Worm (Caenorhabditis elegans) whole organism, L1 larva: ENCODE measurements around the gene znf-622.

ENCODE experiments used
- aha-1 ChIP-seq: fragments of 150-350 bp; optimal IDR thresholded peaks from 2 replicates; lab custom pipeline; 2014; ENCODE audit warnings: missing biosample characterization, missing genetic modification characterization
- blmp-1 ChIP-seq: fragments of 150-350 bp; optimal IDR thresholded peaks from 2 replicates; lab custom pipeline; 2014; ENCODE audit warnings: missing biosample characterization, missing genetic modification characterization
- ceh-63 ChIP-seq: fragments of 200-800 bp; sonication (Bioruptor generic); optimal IDR thresholded peaks from 2 replicates; lab custom pipeline; 2018; ENCODE audit warnings: mild to moderate bottlenecking, missing genetic modification characterization, missing compliant biosample characterization
- ceh-82 ChIP-seq, 3 experiments: fragments of 150-350 bp in 1 of 3; sonication (generic microtip) in 2 of 3; optimal IDR thresholded peaks; 2 replicates each; lab custom pipeline; 2014 to 2017; ENCODE audit warnings: missing biosample characterization in 3 of 3, missing genetic modification characterization in 3 of 3
- ces-1 ChIP-seq: fragments of 150-350 bp; optimal IDR thresholded peaks from 2 replicates; lab custom pipeline; 2014; ENCODE audit warnings: missing biosample characterization, missing genetic modification reagents, missing genetic modification characterization
- dpl-1 ChIP-seq, 3 experiments: fragments of 150-350 bp in 2 of 3; sonication (generic microtip) in 1 of 3; optimal IDR thresholded peaks; 2 replicates each; lab custom pipeline; 2014 to 2017; ENCODE audit warnings: missing biosample characterization in 3 of 3, missing genetic modification characterization in 3 of 3, missing genetic modification reagents in 3 of 3
- efl-1 ChIP-seq, 4 experiments: fragments of 150-350 bp; optimal IDR thresholded peaks in 3 of 4; peaks in 1 of 4; 1 replicate in 1 of 4; 2 replicates in 3 of 4; lab custom pipeline; 2014; ENCODE audit warnings: missing biosample characterization in 2 of 4, missing genetic modification characterization in 2 of 4, missing genetic modification reagents in 2 of 4
- efl-3 ChIP-seq: fragments of 200-800 bp; sonication (Bioruptor generic); optimal IDR thresholded peaks from 2 replicates; lab custom pipeline; 2018; ENCODE audit warnings: mild to moderate bottlenecking, missing genetic modification characterization, missing compliant biosample characterization
- egl-13 ChIP-seq: sonication (generic microtip); optimal IDR thresholded peaks from 2 replicates; lab custom pipeline; 2016; ENCODE audit warnings: missing genotype, missing genetic modification reagents, missing genetic modification characterization, missing compliant biosample characterization
- elt-2 ChIP-seq: sonication (generic microtip); optimal IDR thresholded peaks from 2 replicates; lab custom pipeline; 2016; ENCODE audit warnings: missing genetic modification characterization, mild to moderate bottlenecking, inconsistent platforms, missing compliant biosample characterization, missing genetic modification reagents
- elt-3 ChIP-seq, 6 experiments: fragments of 150-350 bp in 1 of 6; sonication (generic microtip); optimal IDR thresholded peaks; 2 replicates each; lab custom pipeline; 2017 to 2018; ENCODE audit warnings: missing biosample characterization in 6 of 6, missing genetic modification characterization in 6 of 6, inconsistent platforms in 1 of 6
- fkh-10 ChIP-seq: sonication (generic microtip); optimal IDR thresholded peaks from 2 replicates; lab custom pipeline; 2017; ENCODE audit warnings: missing biosample characterization, missing genetic modification reagents, missing genetic modification characterization
- fkh-8 ChIP-seq: sonication (generic microtip); optimal IDR thresholded peaks from 2 replicates; lab custom pipeline; 2016; ENCODE audit warnings: mild to moderate bottlenecking, missing genetic modification characterization, missing compliant biosample characterization
- grh-1 ChIP-seq: fragments of 200-800 bp; sonication (Bioruptor generic); IDR thresholded peaks from 2 replicates; pipeline ENCODE4 v1.3.6; 2022; ENCODE audit warnings: missing genetic modification reagents, missing genetic modification characterization, missing compliant biosample characterization
- hlh-17 ChIP-seq: fragments of 200-800 bp; sonication (Bioruptor generic); optimal IDR thresholded peaks from 2 replicates; lab custom pipeline; 2018; ENCODE audit warnings: missing genetic modification characterization, mild to moderate bottlenecking, missing compliant biosample characterization, moderate library complexity, borderline replicate concordance
- hpl-2 ChIP-seq: fragments of 150-350 bp; optimal IDR thresholded peaks from 2 replicates; lab custom pipeline; 2014; ENCODE audit warnings: missing biosample characterization, missing genetic modification reagents, missing genetic modification characterization
- irx-1 ChIP-seq: sonication (generic microtip); optimal IDR thresholded peaks from 2 replicates; lab custom pipeline; 2016; ENCODE audit warnings: missing genetic modification characterization, missing compliant biosample characterization
- jun-1 ChIP-seq: fragments of 150-350 bp; optimal IDR thresholded peaks from 2 replicates; lab custom pipeline; 2014; ENCODE audit warnings: missing biosample characterization, missing genetic modification reagents, missing genetic modification characterization
- lin-13 ChIP-seq: fragments of 150-350 bp; optimal IDR thresholded peaks from 2 replicates; lab custom pipeline; 2014; ENCODE audit warnings: missing biosample characterization, missing genetic modification reagents, missing genetic modification characterization
- lin-14 ChIP-seq: fragments of 200-800 bp; sonication (Bioruptor generic); optimal IDR thresholded peaks from 2 replicates; lab custom pipeline; 2018; ENCODE audit warnings: mild to moderate bottlenecking, missing genetic modification characterization, moderate library complexity, missing compliant biosample characterization
- lin-15B ChIP-seq: fragments of 150-350 bp; sonication (generic microtip); optimal IDR thresholded peaks from 3 replicates; lab custom pipeline; 2014; ENCODE audit warnings: missing biosample characterization, missing genetic modification characterization
- lin-35 ChIP-seq, 2 experiments: fragments of 150-350 bp; optimal IDR thresholded peaks; 2 replicates each; lab custom pipeline; 2014; ENCODE audit warnings: missing biosample characterization in 2 of 2, missing genetic modification characterization in 2 of 2, missing genetic modification reagents in 2 of 2
- lin-39 ChIP-seq: fragments of 150-350 bp; optimal IDR thresholded peaks from 2 replicates; lab custom pipeline; 2014; ENCODE audit warnings: missing biosample characterization, missing genetic modification reagents, missing genetic modification characterization
- lsy-2 ChIP-seq, 2 experiments: fragments of 150-350 bp; optimal IDR thresholded peaks; 2 replicates each; lab custom pipeline; 2014; ENCODE audit warnings: missing biosample characterization in 2 of 2, missing genetic modification characterization in 2 of 2
- mep-1 ChIP-seq: fragments of 150-350 bp; optimal IDR thresholded peaks from 2 replicates; lab custom pipeline; 2014; ENCODE audit warnings: missing biosample characterization, missing genetic modification characterization
- nhr-12 ChIP-seq: sonication (generic microtip); optimal IDR thresholded peaks from 2 replicates; lab custom pipeline; 2017; ENCODE audit warnings: missing biosample characterization, missing genetic modification characterization
- nhr-19 ChIP-seq: fragments of 200-800 bp; sonication (Bioruptor generic); conservative IDR thresholded peaks from 2 replicates; pipeline ENCODE4 v1.3.6; 2022; ENCODE audit warnings: missing genetic modification characterization, missing compliant biosample characterization
- nhr-20 ChIP-seq: sonication (generic microtip); optimal IDR thresholded peaks from 2 replicates; lab custom pipeline; 2016; ENCODE audit warnings: mild to moderate bottlenecking, missing genetic modification characterization, missing compliant biosample characterization
- nhr-237 ChIP-seq: fragments of 150-350 bp; optimal IDR thresholded peaks from 2 replicates; lab custom pipeline; 2014; ENCODE audit warnings: missing biosample characterization, missing genetic modification characterization
- nhr-47 ChIP-seq: sonication (generic microtip); optimal IDR thresholded peaks from 2 replicates; lab custom pipeline; 2016; ENCODE audit warnings: mild to moderate bottlenecking, missing genetic modification characterization, moderate library complexity, missing compliant biosample characterization
- nhr-71 ChIP-seq: sonication (generic microtip); optimal IDR thresholded peaks from 2 replicates; lab custom pipeline; 2016; ENCODE audit warnings: mild to moderate bottlenecking, missing genetic modification characterization, moderate library complexity, missing compliant biosample characterization
- nhr-76 ChIP-seq: sonication (generic microtip); optimal IDR thresholded peaks from 2 replicates; lab custom pipeline; 2017; ENCODE audit warnings: missing biosample characterization, missing genetic modification characterization
- nhr-85 ChIP-seq: sonication (generic microtip); peaks from one replicate; lab custom pipeline; 2016; ENCODE audit warnings: missing genetic modification characterization, inconsistent platforms, missing compliant biosample characterization
- pag-3 ChIP-seq: sonication (generic microtip); optimal IDR thresholded peaks from 2 replicates; lab custom pipeline; 2017; ENCODE audit warnings: missing genetic modification characterization, mild to moderate bottlenecking, missing compliant biosample characterization, antibody characterized with exemption, borderline replicate concordance; ENCODE audit not compliant: insufficient read depth
- pqm-1 ChIP-seq: sonication (generic microtip); optimal IDR thresholded peaks from 3 replicates; lab custom pipeline; 2017; ENCODE audit warnings: missing biosample characterization, missing genetic modification characterization
- rnt-1 ChIP-seq: sonication (generic microtip); optimal IDR thresholded peaks from 2 replicates; lab custom pipeline; 2016; ENCODE audit warnings: mild to moderate bottlenecking, missing genetic modification characterization, moderate library complexity, missing compliant biosample characterization
- skn-1 ChIP-seq: fragments of 150-350 bp; optimal IDR thresholded peaks from 2 replicates; lab custom pipeline; 2014; ENCODE audit warnings: missing biosample characterization, missing genetic modification characterization
- sox-4 ChIP-seq: sonication (generic microtip); optimal IDR thresholded peaks from 2 replicates; lab custom pipeline; 2016; ENCODE audit warnings: missing genetic modification characterization, missing compliant biosample characterization
- sptf-1 ChIP-seq: fragments of 150-350 bp; optimal IDR thresholded peaks from 2 replicates; lab custom pipeline; 2014; ENCODE audit warnings: missing biosample characterization, missing genetic modification characterization
- swsn-7 ChIP-seq: sonication (generic microtip); optimal IDR thresholded peaks from 2 replicates; lab custom pipeline; 2016; ENCODE audit warnings: missing genetic modification characterization, missing compliant biosample characterization
- tbx-2 ChIP-seq: sonication (generic microtip); optimal IDR thresholded peaks from 2 replicates; lab custom pipeline; 2016; ENCODE audit warnings: missing genetic modification characterization, missing compliant biosample characterization
- tlp-1 ChIP-seq: fragments of 150-350 bp; optimal IDR thresholded peaks from 2 replicates; lab custom pipeline; 2014; ENCODE audit warnings: missing biosample characterization, missing genetic modification characterization
- unc-130 ChIP-seq: fragments of 150-350 bp; optimal IDR thresholded peaks from 2 replicates; lab custom pipeline; 2017; ENCODE audit warnings: missing biosample characterization, missing genetic modification characterization, inconsistent platforms
- unc-30 ChIP-seq: sonication (generic microtip); optimal IDR thresholded peaks from 2 replicates; lab custom pipeline; 2017; ENCODE audit warnings: missing biosample characterization, missing genetic modification characterization
- unc-62 ChIP-seq: fragments of 150-350 bp; optimal IDR thresholded peaks from 2 replicates; lab custom pipeline; 2014; ENCODE audit warnings: missing biosample characterization, missing genetic modification reagents, missing genetic modification characterization
- vab-15 ChIP-seq: sonication (generic microtip); optimal IDR thresholded peaks from 2 replicates; lab custom pipeline; 2017; ENCODE audit warnings: missing genotype, mild to moderate bottlenecking, missing genetic modification characterization, missing compliant biosample characterization
- xbp-1 ChIP-seq: sonication (generic microtip); optimal IDR thresholded peaks from 2 replicates; lab custom pipeline; 2016; ENCODE audit warnings: missing genetic modification characterization, missing compliant biosample characterization
- zag-1 ChIP-seq: fragments of 150-350 bp; optimal IDR thresholded peaks from 2 replicates; lab custom pipeline; 2014; ENCODE audit warnings: missing biosample characterization, missing genetic modification characterization
- ztf-4 ChIP-seq: fragments of 150-350 bp; optimal IDR thresholded peaks from 2 replicates; lab custom pipeline; 2014; ENCODE audit warnings: missing biosample characterization, missing genetic modification characterization

Gene znf-622

ce11 chrIII:6361560-6361959 is 19.9 kb upstream of the znf-622 start:
- TF ChIP-seq dpl-1 (GFP tag; optimal IDR thresholded peaks at IDR 0.05; lab: Kevin White, UChicago) (no peak), efl-1 (optimal IDR thresholded peaks at IDR 0.05; lab: Kevin White, UChicago) (no peak), efl-1 (GFP tag; optimal IDR thresholded peaks at IDR 0.05 in 1 of 2; lab: Kevin White, UChicago) (peak in 1 of 2 experiments; percentile 93), ces-1 (no peak), nhr-71 (tag; lab: Kevin White, UChicago) (peak; percentile 39), fkh-10 (no peak), lin-14 (GFP tag; lab: Kevin White, UChicago) (peak; percentile 29), skn-1 (no peak), pag-3 (tag; lab: Kevin White, UChicago) (no peak), egl-13 (tag; lab: Kevin White, UChicago) (peak; percentile 38), nhr-237 (tag; lab: Kevin White, UChicago) (no peak), elt-2 (peak; percentile 83), fkh-8 (tag; lab: Kevin White, UChicago) (no peak), elt-3 (tag; optimal IDR thresholded peaks at IDR 0.05; lab: Kevin White, UChicago) (peak in 1 of 6 experiments; percentile 25), lin-35 (GFP tag; optimal IDR thresholded peaks at IDR 0.05; lab: Kevin White, UChicago) (peak in 1 of 2 experiments; percentile 57), nhr-20 (tag; lab: Kevin White, UChicago) (peak; percentile 18), unc-30 (tag; lab: Kevin White, UChicago) (no peak), lsy-2 (tag; optimal IDR thresholded peaks at IDR 0.05; lab: Kevin White, UChicago) (peak in 1 of 2 experiments; percentile 4), tlp-1 (tag; lab: Kevin White, UChicago) (no peak)

- TF ChIP-seq hlh-17 (no peak), blmp-1 (tag; lab: Kevin White, UChicago) (peak; percentile 77), hpl-2 (no peak), nhr-12 (no peak), sox-4 (tag; lab: Kevin White, UChicago) (no peak), lin-15B (no peak), jun-1 (peak; percentile 24), sptf-1 (no peak), vab-15 (tag; lab: Kevin White, UChicago) (peak; percentile 2), swsn-7 (tag; lab: Kevin White, UChicago) (peak; percentile 53), ceh-63 (GFP tag; lab: Kevin White, UChicago) (no peak), nhr-85 (tag; lab: Kevin White, UChicago) (peak; percentile 99), skn-1 (peak; percentile 25), xbp-1 (tag; lab: Kevin White, UChicago) (peak; percentile 25), elt-3 (tag; optimal IDR thresholded peaks at IDR 0.05; lab: Kevin White, UChicago) (peak in 3 of 6 experiments; percentile 7 to 59 (median 14)), fkh-10 (no peak), efl-3 (no peak), mep-1 (tag; lab: Kevin White, UChicago) (peak; percentile 70), tbx-2 (tag; lab: Kevin White, UChicago) (peak; percentile 70), grh-1 (GFP tag; lab: Robert Waterston, UW) (peak; percentile 57), zag-1 (tag; lab: Kevin White, UChicago) (no peak), pqm-1 (no peak), nhr-47 (peak; percentile 59), ztf-4 (tag; lab: Kevin White, UChicago) (no peak), unc-130 (tag; lab: Kevin White, UChicago) (peak; percentile 57), lsy-2 (tag; optimal IDR thresholded peaks at IDR 0.05; lab: Kevin White, UChicago) (peak; percentile 61 to 81), ceh-82 (tag; optimal IDR thresholded peaks at IDR 0.05; lab: Kevin White, UChicago) (peak in 2 of 3 experiments; percentile 14 to 22), unc-62 (GFP tag; lab: Kevin White, UChicago) (no peak), tlp-1 (tag; lab: Kevin White, UChicago) (no peak), rnt-1 (peak; percentile 81), lin-39 (tag; lab: Kevin White, UChicago) (peak; percentile 80), lin-14 (GFP tag; lab: Kevin White, UChicago) (peak; percentile 96), nhr-19 (peak; percentile 78), aha-1 (no peak), irx-1 (tag; lab: Kevin White, UChicago) (peak; percentile 67), lin-13 (peak; percentile 38), efl-1 (optimal IDR thresholded peaks at IDR 0.05; lab: Kevin White, UChicago) (peak in 1 of 2 experiments; percentile 45), efl-1 (GFP tag; optimal IDR thresholded peaks at IDR 0.05 in 1 of 2; lab: Kevin White, UChicago) (peak in 1 of 2 experiments; percentile 88), nhr-76 (tag; lab: Kevin White, UChicago) (no peak)
Observed at ce11 chrIII:6362323-6362922, 19.0 kb upstream of the znf-622 start.
